Fruit fly (Drosophila melanogaster) whole organism, embryonic: ENCODE data around the gene Yif1.
A peak's percentile ranks its signal among the peaks of the same experiment; 100 is the strongest.

Experiments used
- CG13296 ChIP-seq: fragments of 200-800 bp; sonication (Bioruptor generic); optimal IDR thresholded peaks from 3 replicates; lab custom pipeline; 2018; ENCODE audit warnings: missing biosample characterization, mild to moderate bottlenecking, missing genetic modification characterization
- CG17186 ChIP-seq: fragments of 200-800 bp; sonication (Bioruptor generic); optimal IDR thresholded peaks from 3 replicates; lab custom pipeline; 2017; ENCODE audit warnings: missing biosample characterization, missing genetic modification reagents, missing genetic modification characterization
- CG2120 ChIP-seq: fragments of 200-800 bp; sonication (Bioruptor generic); optimal IDR thresholded peaks from 3 replicates; lab custom pipeline; 2016; ENCODE audit warnings: missing biosample characterization, missing genetic modification characterization
- CG3281 ChIP-seq: fragments of 200-800 bp; sonication (Bioruptor generic); optimal IDR thresholded peaks from 3 replicates; lab custom pipeline; 2017; ENCODE audit warnings: missing biosample characterization, mild to moderate bottlenecking, missing genetic modification characterization
- CG4730 ChIP-seq: fragments of 200-800 bp; sonication (Bioruptor generic); IDR thresholded peaks from 2 replicates; pipeline ENCODE4 v1.3.6; 2022; ENCODE audit warnings: missing biosample characterization, missing genetic modification characterization
- Dll ChIP-seq: fragments of 200-800 bp; sonication (Bioruptor generic); IDR thresholded peaks from 4 replicates; pipeline ENCODE4 v1.3.6; 2022; ENCODE audit warnings: missing biosample characterization, missing genetic modification characterization; ENCODE audit not compliant: partially characterized antibody
- NK7.1 ChIP-seq: fragments of 200-800 bp; sonication (Bioruptor generic); optimal IDR thresholded peaks from 3 replicates; lab custom pipeline; 2016; ENCODE audit warnings: missing biosample characterization, missing genetic modification characterization
- eve ChIP-seq, 2 experiments: fragments of >200 bp; optimal IDR thresholded peaks; 2 replicates each; lab custom pipeline; 2017; ENCODE audit warnings: missing biosample characterization in 2 of 2, missing genetic modification characterization in 2 of 2
- pzg ChIP-seq: fragments of 200-800 bp; sonication (Bioruptor generic); optimal IDR thresholded peaks from 3 replicates; lab custom pipeline; 2018; ENCODE audit warnings: missing biosample characterization, mild to moderate bottlenecking, missing genetic modification characterization, moderate library complexity
- sr ChIP-seq: fragments of 200-800 bp; sonication (Bioruptor generic); IDR thresholded peaks from 3 replicates; pipeline ENCODE4 v1.3.6; 2022; ENCODE audit warnings: missing biosample characterization, missing genetic modification characterization

dm6 chr3R:26714109-26714576 lies 3.5 kb upstream of the Yif1 start, which contains the start of gene amon:
- TF ChIP-seq CG2120 (GFP tag; lab: Kevin White, UChicago), result peak; percentile 100
- no peak for TF ChIP-seq Dll (GFP tag; lab: Robert Waterston, UW)
- peak; percentile 75 for TF ChIP-seq CG17186 (GFP tag; lab: Kevin White, UChicago)
- TF ChIP-seq CG4730 (GFP tag; lab: Robert Waterston, UW), result peak; percentile 98
- TF ChIP-seq eve (GFP tag; optimal IDR thresholded peaks at IDR 0.05; lab: Kevin White, UChicago), result no peak
- peak; percentile 99 for TF ChIP-seq CG13296 (GFP tag; lab: Kevin White, UChicago)
- TF ChIP-seq CG3281, result peak; percentile 99
- peak; percentile 98 for TF ChIP-seq NK7.1
- peak; percentile 65 for TF ChIP-seq pzg
- peak; percentile 93 for TF ChIP-seq sr (GFP tag; lab: Robert Waterston, UW)
